Worm (Caenorhabditis elegans) whole organism, L1 larva: ENCODE results near the gene srx-128.

ENCODE experiments used
- aha-1 ChIP-seq: fragments of 150-350 bp; optimal IDR thresholded peaks from 2 replicates; lab custom pipeline; 2014; ENCODE audit warnings: missing biosample characterization, missing genetic modification characterization
- alr-1 ChIP-seq: fragments of 200-800 bp; sonication (Bioruptor generic); optimal IDR thresholded peaks from 2 replicates; lab custom pipeline; 2018; ENCODE audit warnings: borderline replicate concordance, mild to moderate bottlenecking, missing genetic modification characterization, missing compliant biosample characterization
- egl-27 ChIP-seq, 2 experiments: fragments of 150-350 bp in 1 of 2; sonication (generic microtip); optimal IDR thresholded peaks; 3 replicates each; lab custom pipeline; 2017 to 2018; ENCODE audit warnings: missing biosample characterization in 2 of 2, missing genetic modification characterization in 2 of 2, missing genetic modification reagents in 2 of 2
- fkh-10 ChIP-seq: sonication (generic microtip); optimal IDR thresholded peaks from 2 replicates; lab custom pipeline; 2017; ENCODE audit warnings: missing biosample characterization, missing genetic modification reagents, missing genetic modification characterization
- isw-1 ChIP-seq: fragments of 200-800 bp; sonication (Bioruptor generic); IDR thresholded peaks from 2 replicates; pipeline ENCODE4 v1.3.6; 2022; ENCODE audit warnings: missing genetic modification characterization, missing compliant biosample characterization
- lin-13 ChIP-seq: fragments of 150-350 bp; optimal IDR thresholded peaks from 2 replicates; lab custom pipeline; 2014; ENCODE audit warnings: missing biosample characterization, missing genetic modification reagents, missing genetic modification characterization
- lin-39 ChIP-seq: fragments of 150-350 bp; optimal IDR thresholded peaks from 2 replicates; lab custom pipeline; 2014; ENCODE audit warnings: missing biosample characterization, missing genetic modification reagents, missing genetic modification characterization
- nhr-237 ChIP-seq: fragments of 150-350 bp; optimal IDR thresholded peaks from 2 replicates; lab custom pipeline; 2014; ENCODE audit warnings: missing biosample characterization, missing genetic modification characterization
- skn-1 ChIP-seq: fragments of 150-350 bp; optimal IDR thresholded peaks from 2 replicates; lab custom pipeline; 2014; ENCODE audit warnings: missing biosample characterization, missing genetic modification characterization
- unc-130 ChIP-seq: fragments of 150-350 bp; optimal IDR thresholded peaks from 2 replicates; lab custom pipeline; 2017; ENCODE audit warnings: missing biosample characterization, missing genetic modification characterization, inconsistent platforms
- zip-4 ChIP-seq: fragments of 200-800 bp; sonication (Bioruptor generic); optimal IDR thresholded peaks from 2 replicates; lab custom pipeline; 2018; ENCODE audit warnings: mild to moderate bottlenecking, missing genetic modification characterization, moderate library complexity, missing compliant biosample characterization

DNA sequence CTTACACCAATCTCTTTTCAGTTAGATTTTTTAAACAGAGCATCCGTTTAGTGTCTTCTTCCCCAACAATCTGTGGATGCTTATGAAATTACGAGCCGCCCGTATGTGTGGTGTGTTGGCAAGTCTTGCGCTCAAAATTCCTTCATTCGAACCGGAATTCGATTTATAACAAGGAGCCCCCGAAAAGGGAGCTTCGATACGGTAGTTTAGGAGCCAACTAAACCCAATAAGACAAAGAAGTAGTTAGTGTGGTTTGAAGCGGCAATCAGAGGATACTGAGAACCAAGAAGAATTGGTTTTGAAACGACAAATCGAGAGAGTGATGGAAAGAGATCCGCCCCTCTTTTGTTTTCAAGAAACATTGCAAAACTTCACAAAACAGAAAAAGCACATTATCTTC is 24.9 kb upstream of the srx-128 start:
- TF ChIP-seq nhr-237 (tag; lab: Kevin White, UChicago) (no peak), egl-27 (tag; optimal IDR thresholded peaks at IDR 0.05; lab: Kevin White, UChicago) (no peak), fkh-10 (GFP tag; lab: Kevin White, UChicago) (no peak), alr-1 (no peak), zip-4 (GFP tag; lab: Kevin White, UChicago) (no peak), unc-130 (tag; lab: Kevin White, UChicago) (no peak), skn-1 (no peak), lin-13 (no peak), lin-39 (tag; lab: Kevin White, UChicago) (no peak), aha-1 (tag; lab: Kevin White, UChicago) (no peak), isw-1 (GFP tag; lab: Robert Waterston, UW) (no peak)
